Fruit fly (Drosophila melanogaster) whole organism, adult: Measurements from ENCODE around the gene Setx.

Experiments used
- CG11617 ChIP-seq: fragments of 200-800 bp; sonication (Bioruptor generic); optimal IDR thresholded peaks from 2 replicates; lab custom pipeline; 2017; ENCODE audit warnings: mild to moderate bottlenecking, missing biosample characterization, missing genetic modification reagents, missing genetic modification characterization
- CG12768 ChIP-seq: fragments of 200-800 bp; sonication (Bioruptor generic); optimal IDR thresholded peaks from 2 replicates; lab custom pipeline; 2017; ENCODE audit warnings: missing biosample characterization, missing genetic modification characterization, mild to moderate bottlenecking, moderate library complexity, missing genetic modification reagents
- CG14711 ChIP-seq: fragments of 200-800 bp; sonication (Bioruptor generic); optimal IDR thresholded peaks from 2 replicates; lab custom pipeline; 2018; ENCODE audit warnings: missing biosample characterization, mild to moderate bottlenecking, missing genetic modification characterization, moderate library complexity
- CG1620 ChIP-seq: fragments of 200-800 bp; sonication (Bioruptor generic); optimal IDR thresholded peaks from 2 replicates; lab custom pipeline; 2016; ENCODE audit warnings: missing biosample characterization, missing genetic modification characterization
- CG33017 ChIP-seq: fragments of 200-800 bp; sonication (Bioruptor generic); optimal IDR thresholded peaks from 2 replicates; lab custom pipeline; 2018; ENCODE audit warnings: missing biosample characterization, mild to moderate bottlenecking, missing genetic modification characterization, moderate library complexity
- CG5204 ChIP-seq: fragments of 200-800 bp; sonication (Bioruptor generic); optimal IDR thresholded peaks from 2 replicates; lab custom pipeline; 2016; ENCODE audit warnings: missing biosample characterization, missing genetic modification characterization
- Hr96 ChIP-seq: fragments of 200-800 bp; sonication (Bioruptor generic); optimal IDR thresholded peaks from 2 replicates; lab custom pipeline; 2016; ENCODE audit warnings: missing biosample characterization, missing genetic modification characterization
- bab1 ChIP-seq: fragments of 200-800 bp; sonication (Bioruptor generic); optimal IDR thresholded peaks from 3 replicates; lab custom pipeline; 2019; ENCODE audit warnings: missing biosample characterization, mild to moderate bottlenecking, missing genetic modification characterization, moderate library complexity
- cic ChIP-seq: fragments of 200-800 bp; sonication (Bioruptor generic); optimal IDR thresholded peaks from 2 replicates; lab custom pipeline; 2017; ENCODE audit warnings: missing biosample characterization, mild to moderate bottlenecking, missing genetic modification characterization, moderate library complexity
- cnc ChIP-seq, 2 experiments: fragments of >200 bp; optimal IDR thresholded peaks; 2 replicates each; lab custom pipeline; 2017
- kay ChIP-seq: fragments of 200-800 bp; sonication (Bioruptor generic); peaks from one replicate; lab custom pipeline; 2016; ENCODE audit warnings: missing biosample characterization, missing genetic modification characterization, borderline replicate concordance
- ovo ChIP-seq: fragments of 200-800 bp; sonication (Bioruptor generic); optimal IDR thresholded peaks from 2 replicates; lab custom pipeline; 2016; ENCODE audit warnings: missing biosample characterization, missing genetic modification characterization
- pad ChIP-seq: fragments of 200-800 bp; sonication (Bioruptor generic); optimal IDR thresholded peaks from 3 replicates; lab custom pipeline; 2017; ENCODE audit warnings: missing biosample characterization, missing genetic modification characterization, mild to moderate bottlenecking, moderate library complexity, missing genetic modification reagents
- tj ChIP-seq: fragments of 200-800 bp; sonication (Bioruptor generic); optimal IDR thresholded peaks from 3 replicates; lab custom pipeline; 2017; ENCODE audit warnings: missing biosample characterization, mild to moderate bottlenecking, missing genetic modification characterization, moderate library complexity

DNA sequence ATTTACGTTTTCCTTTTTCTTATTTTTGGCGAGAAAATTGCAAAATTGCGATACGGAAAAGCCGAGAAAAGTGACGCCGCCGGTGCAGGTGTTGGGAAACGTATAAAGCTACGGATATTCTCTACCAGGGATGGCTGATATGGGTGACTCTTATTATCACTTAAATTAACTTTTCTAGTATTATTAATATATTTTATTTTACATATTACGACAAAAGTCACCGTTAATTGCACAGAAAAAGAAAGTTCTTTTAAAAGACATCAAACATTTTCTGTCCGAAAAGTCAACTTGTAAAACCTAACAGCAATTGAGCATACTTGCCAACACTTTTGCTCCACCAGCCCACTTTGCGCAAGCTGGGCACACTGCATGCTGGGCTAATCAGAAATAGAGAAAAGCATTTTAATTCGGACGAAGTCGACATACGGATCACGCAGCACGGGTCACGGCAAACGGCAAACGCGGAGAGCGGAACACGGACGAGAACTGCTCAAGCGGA lies 9.5 kb downstream of the Setx start, which contains the start of the genes Cds and Uba2:
- TF ChIP-seq cnc (optimal IDR thresholded peaks at IDR 0.05; lab: Kevin White, UChicago) = no peak
- peak; percentile 95 for TF ChIP-seq CG12768
- TF ChIP-seq kay (GFP tag; lab: Kevin White, UChicago) = no peak
- peak; percentile 97 for TF ChIP-seq bab1 (GFP tag; lab: Kevin White, UChicago)
- TF ChIP-seq ovo (GFP tag; lab: Kevin White, UChicago) = peak; percentile 97
- TF ChIP-seq cic (GFP tag; lab: Kevin White, UChicago) = peak; percentile 87
- TF ChIP-seq pad = peak; percentile 88
- TF ChIP-seq CG14711 = peak; percentile 97
- peak; percentile 95 for TF ChIP-seq CG33017 (tag; lab: Kevin White, UChicago)
- peak; percentile 97 for TF ChIP-seq CG11617 (GFP tag; lab: Kevin White, UChicago)
- peak; percentile 90 for TF ChIP-seq CG1620 (GFP tag; lab: Kevin White, UChicago)
- no peak for TF ChIP-seq Hr96
- TF ChIP-seq tj (GFP tag; lab: Kevin White, UChicago) = peak; percentile 93
- TF ChIP-seq CG5204 (GFP tag; lab: Kevin White, UChicago) = peak; percentile 90
